Worm (Caenorhabditis elegans) whole organism, L1 larva: ENCODE data around the gene Y16B4A.2.

Experiments
- C16A3.4 ChIP-seq: fragments of 150-350 bp; optimal IDR thresholded peaks from 2 replicates; lab custom pipeline; 2014; ENCODE audit warnings: missing biosample characterization, missing genetic modification characterization
- alr-1 ChIP-seq: fragments of 200-800 bp; sonication (Bioruptor generic); optimal IDR thresholded peaks from 2 replicates; lab custom pipeline; 2018; ENCODE audit warnings: borderline replicate concordance, mild to moderate bottlenecking, missing genetic modification characterization, missing compliant biosample characterization
- ama-1 ChIP-seq: fragments of 150-350 bp; optimal IDR thresholded peaks from 2 replicates; lab custom pipeline; 2014
- ceh-82 ChIP-seq, 3 experiments: fragments of 150-350 bp in 1 of 3; sonication (generic microtip) in 2 of 3; optimal IDR thresholded peaks; 2 replicates each; lab custom pipeline; 2014 to 2017; ENCODE audit warnings: missing biosample characterization in 3 of 3, missing genetic modification characterization in 3 of 3
- dpl-1 ChIP-seq, 3 experiments: fragments of 150-350 bp in 2 of 3; sonication (generic microtip) in 1 of 3; optimal IDR thresholded peaks; 2 replicates each; lab custom pipeline; 2014 to 2017; ENCODE audit warnings: missing biosample characterization in 3 of 3, missing genetic modification characterization in 3 of 3, missing genetic modification reagents in 3 of 3
- dsc-1 ChIP-seq: sonication (generic microtip); optimal IDR thresholded peaks from 2 replicates; lab custom pipeline; 2016; ENCODE audit warnings: mild to moderate bottlenecking, missing genetic modification characterization, missing compliant biosample characterization
- efl-1 ChIP-seq, 4 experiments: fragments of 150-350 bp; optimal IDR thresholded peaks in 3 of 4; peaks in 1 of 4; 1 replicate in 1 of 4; 2 replicates in 3 of 4; lab custom pipeline; 2014; ENCODE audit warnings: missing biosample characterization in 2 of 4, missing genetic modification characterization in 2 of 4, missing genetic modification reagents in 2 of 4
- efl-3 ChIP-seq: fragments of 200-800 bp; sonication (Bioruptor generic); optimal IDR thresholded peaks from 2 replicates; lab custom pipeline; 2018; ENCODE audit warnings: mild to moderate bottlenecking, missing genetic modification characterization, missing compliant biosample characterization
- egl-27 ChIP-seq, 2 experiments: fragments of 150-350 bp in 1 of 2; sonication (generic microtip); optimal IDR thresholded peaks; 3 replicates each; lab custom pipeline; 2017 to 2018; ENCODE audit warnings: missing biosample characterization in 2 of 2, missing genetic modification characterization in 2 of 2, missing genetic modification reagents in 2 of 2
- elt-2 ChIP-seq: sonication (generic microtip); optimal IDR thresholded peaks from 2 replicates; lab custom pipeline; 2016; ENCODE audit warnings: missing genetic modification characterization, mild to moderate bottlenecking, inconsistent platforms, missing compliant biosample characterization, missing genetic modification reagents
- elt-3 ChIP-seq, 6 experiments: fragments of 150-350 bp in 1 of 6; sonication (generic microtip); optimal IDR thresholded peaks; 2 replicates each; lab custom pipeline; 2017 to 2018; ENCODE audit warnings: missing biosample characterization in 6 of 6, missing genetic modification characterization in 6 of 6, inconsistent platforms in 1 of 6
- fkh-8 ChIP-seq: sonication (generic microtip); optimal IDR thresholded peaks from 2 replicates; lab custom pipeline; 2016; ENCODE audit warnings: mild to moderate bottlenecking, missing genetic modification characterization, missing compliant biosample characterization
- grh-1 ChIP-seq: fragments of 200-800 bp; sonication (Bioruptor generic); IDR thresholded peaks from 2 replicates; pipeline ENCODE4 v1.3.6; 2022; ENCODE audit warnings: missing genetic modification reagents, missing genetic modification characterization, missing compliant biosample characterization
- hlh-17 ChIP-seq: fragments of 200-800 bp; sonication (Bioruptor generic); optimal IDR thresholded peaks from 2 replicates; lab custom pipeline; 2018; ENCODE audit warnings: missing genetic modification characterization, mild to moderate bottlenecking, missing compliant biosample characterization, moderate library complexity, borderline replicate concordance
- isw-1 ChIP-seq: fragments of 200-800 bp; sonication (Bioruptor generic); IDR thresholded peaks from 2 replicates; pipeline ENCODE4 v1.3.6; 2022; ENCODE audit warnings: missing genetic modification characterization, missing compliant biosample characterization
- lin-14 ChIP-seq: fragments of 200-800 bp; sonication (Bioruptor generic); optimal IDR thresholded peaks from 2 replicates; lab custom pipeline; 2018; ENCODE audit warnings: mild to moderate bottlenecking, missing genetic modification characterization, moderate library complexity, missing compliant biosample characterization
- lin-39 ChIP-seq: fragments of 150-350 bp; optimal IDR thresholded peaks from 2 replicates; lab custom pipeline; 2014; ENCODE audit warnings: missing biosample characterization, missing genetic modification reagents, missing genetic modification characterization
- mab-9 ChIP-seq: fragments of 200-800 bp; sonication (Bioruptor generic); IDR thresholded peaks from 2 replicates; pipeline ENCODE4 v1.3.6; 2022; ENCODE audit warnings: missing genetic modification reagents, missing genetic modification characterization, missing compliant biosample characterization
- mef-2 ChIP-seq: fragments of 150-350 bp; optimal IDR thresholded peaks from 2 replicates; lab custom pipeline; 2014; ENCODE audit warnings: missing biosample characterization, missing genetic modification characterization
- mep-1 ChIP-seq: fragments of 150-350 bp; optimal IDR thresholded peaks from 2 replicates; lab custom pipeline; 2014; ENCODE audit warnings: missing biosample characterization, missing genetic modification characterization
- nhr-19 ChIP-seq: fragments of 200-800 bp; sonication (Bioruptor generic); conservative IDR thresholded peaks from 2 replicates; pipeline ENCODE4 v1.3.6; 2022; ENCODE audit warnings: missing genetic modification characterization, missing compliant biosample characterization
- nhr-28 ChIP-seq: fragments of 150-350 bp; optimal IDR thresholded peaks from 2 replicates; lab custom pipeline; 2014; ENCODE audit warnings: missing biosample characterization, missing genetic modification characterization
- nhr-47 ChIP-seq: sonication (generic microtip); optimal IDR thresholded peaks from 2 replicates; lab custom pipeline; 2016; ENCODE audit warnings: mild to moderate bottlenecking, missing genetic modification characterization, moderate library complexity, missing compliant biosample characterization
- nhr-71 ChIP-seq: sonication (generic microtip); optimal IDR thresholded peaks from 2 replicates; lab custom pipeline; 2016; ENCODE audit warnings: mild to moderate bottlenecking, missing genetic modification characterization, moderate library complexity, missing compliant biosample characterization
- nhr-90 ChIP-seq: sonication (generic microtip); optimal IDR thresholded peaks from 2 replicates; lab custom pipeline; 2016; ENCODE audit warnings: mild to moderate bottlenecking, missing genetic modification characterization, missing compliant biosample characterization; ENCODE audit not compliant: poor library complexity
- pag-3 ChIP-seq: sonication (generic microtip); optimal IDR thresholded peaks from 2 replicates; lab custom pipeline; 2017; ENCODE audit warnings: missing genetic modification characterization, mild to moderate bottlenecking, missing compliant biosample characterization, antibody characterized with exemption, borderline replicate concordance; ENCODE audit not compliant: insufficient read depth
- rnt-1 ChIP-seq: sonication (generic microtip); optimal IDR thresholded peaks from 2 replicates; lab custom pipeline; 2016; ENCODE audit warnings: mild to moderate bottlenecking, missing genetic modification characterization, moderate library complexity, missing compliant biosample characterization
- skn-1 ChIP-seq: fragments of 150-350 bp; optimal IDR thresholded peaks from 2 replicates; lab custom pipeline; 2014; ENCODE audit warnings: missing biosample characterization, missing genetic modification characterization
- snpc-4 ChIP-seq: fragments of 150-350 bp; optimal IDR thresholded peaks from 2 replicates; lab custom pipeline; 2014; ENCODE audit warnings: missing biosample characterization, missing genetic modification characterization
- snu-23 ChIP-seq: sonication (generic microtip); optimal IDR thresholded peaks from 2 replicates; lab custom pipeline; 2016; ENCODE audit warnings: missing genetic modification characterization, missing compliant biosample characterization
- sptf-1 ChIP-seq: fragments of 150-350 bp; optimal IDR thresholded peaks from 2 replicates; lab custom pipeline; 2014; ENCODE audit warnings: missing biosample characterization, missing genetic modification characterization
- sup-37 ChIP-seq: fragments of 200-800 bp; sonication (Bioruptor generic); optimal IDR thresholded peaks from 2 replicates; lab custom pipeline; 2018; ENCODE audit warnings: mild to moderate bottlenecking, missing genetic modification characterization, missing compliant biosample characterization
- unc-98 ChIP-seq: fragments of 200-800 bp; sonication (Bioruptor generic); IDR thresholded peaks from 2 replicates; pipeline ENCODE4 v1.3.6; 2022; ENCODE audit warnings: missing genetic modification characterization, missing compliant biosample characterization
- vab-15 ChIP-seq: sonication (generic microtip); optimal IDR thresholded peaks from 2 replicates; lab custom pipeline; 2017; ENCODE audit warnings: missing genotype, mild to moderate bottlenecking, missing genetic modification characterization, missing compliant biosample characterization
- xbp-1 ChIP-seq: sonication (generic microtip); optimal IDR thresholded peaks from 2 replicates; lab custom pipeline; 2016; ENCODE audit warnings: missing genetic modification characterization, missing compliant biosample characterization

Gene Y16B4A.2

DNA sequence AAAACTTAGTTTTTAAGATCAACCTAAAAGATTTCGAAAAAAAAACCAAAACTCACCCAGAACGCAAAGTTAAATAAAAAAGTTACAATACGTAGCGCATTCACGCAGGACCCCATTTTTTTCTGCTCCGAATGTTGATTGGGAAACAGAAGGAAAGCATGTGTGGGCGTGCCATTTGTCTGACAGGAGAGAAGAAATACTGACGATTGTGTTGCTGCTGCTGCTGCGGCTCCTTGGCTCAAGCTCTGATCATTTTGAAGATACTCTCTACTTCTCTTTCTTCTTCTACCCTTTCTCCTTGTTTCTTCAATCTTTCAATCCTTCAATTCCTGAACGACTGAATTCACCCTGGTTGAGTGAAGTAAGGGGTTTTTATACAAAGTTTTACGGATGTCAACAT, 42.3 kb downstream of the Y16B4A.2 start, which contains the start of gene tsp-8:
Gene tsp-8, minus strand, starts transcription at position 185 of the 400 bp plus-strand sequence.
- no peak for TF ChIP-seq elt-3 (tag; optimal IDR thresholded peaks at IDR 0.05; lab: Kevin White, UChicago)
- no peak for TF ChIP-seq snu-23 (GFP tag; lab: Kevin White, UChicago)
- TF ChIP-seq pag-3 (tag; lab: Kevin White, UChicago), result peak; percentile 75
- no peak for TF ChIP-seq dpl-1 (GFP tag; optimal IDR thresholded peaks at IDR 0.05; lab: Kevin White, UChicago)
- TF ChIP-seq rnt-1 (tag; lab: Kevin White, UChicago), result peak; percentile 51
- no peak for TF ChIP-seq nhr-28 (tag; lab: Kevin White, UChicago)
- no peak for TF ChIP-seq alr-1 (tag; lab: Kevin White, UChicago)
- no peak for TF ChIP-seq xbp-1 (tag; lab: Kevin White, UChicago)
- TF ChIP-seq mef-2 (tag; lab: Kevin White, UChicago), result no peak
- TF ChIP-seq efl-1 (optimal IDR thresholded peaks at IDR 0.05; lab: Kevin White, UChicago), result no peak
- peak in 1 of 2 experiments; percentile 42 for TF ChIP-seq efl-1 (GFP tag; optimal IDR thresholded peaks at IDR 0.05 in 1 of 2; lab: Kevin White, UChicago)
- no peak for TF ChIP-seq nhr-71 (tag; lab: Kevin White, UChicago)
- no peak for TF ChIP-seq elt-2 (tag; lab: Kevin White, UChicago)
- peak; percentile 50 for TF ChIP-seq lin-14 (GFP tag; lab: Kevin White, UChicago)
- peak; percentile 33 for TF ChIP-seq dsc-1 (tag; lab: Kevin White, UChicago)

DNA sequence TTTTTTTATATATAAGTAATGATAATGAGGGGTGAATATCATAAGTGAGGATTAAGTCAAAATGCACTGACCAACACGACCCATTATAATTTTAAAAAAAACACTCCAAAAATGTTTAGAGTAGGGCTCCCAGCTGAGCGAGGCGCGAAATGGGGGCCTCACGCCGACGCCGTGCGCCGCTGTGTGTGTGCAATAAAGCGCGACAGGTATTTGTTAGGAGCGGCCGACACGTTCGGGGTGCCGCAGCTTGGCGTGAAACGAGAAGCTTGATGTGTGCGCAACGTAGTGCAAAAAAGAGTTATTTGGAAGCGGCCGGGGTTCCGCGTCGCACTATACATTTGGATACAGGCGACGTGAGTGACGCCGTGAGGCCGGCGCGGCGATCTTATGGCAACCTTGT, 46.7 kb downstream of the Y16B4A.2 start:
- TF ChIP-seq snpc-4 (tag; lab: Kevin White, UChicago) (no peak), lin-39 (no peak)
- TF ChIP-seq, all 84 proteins: peak for 0

DNA sequence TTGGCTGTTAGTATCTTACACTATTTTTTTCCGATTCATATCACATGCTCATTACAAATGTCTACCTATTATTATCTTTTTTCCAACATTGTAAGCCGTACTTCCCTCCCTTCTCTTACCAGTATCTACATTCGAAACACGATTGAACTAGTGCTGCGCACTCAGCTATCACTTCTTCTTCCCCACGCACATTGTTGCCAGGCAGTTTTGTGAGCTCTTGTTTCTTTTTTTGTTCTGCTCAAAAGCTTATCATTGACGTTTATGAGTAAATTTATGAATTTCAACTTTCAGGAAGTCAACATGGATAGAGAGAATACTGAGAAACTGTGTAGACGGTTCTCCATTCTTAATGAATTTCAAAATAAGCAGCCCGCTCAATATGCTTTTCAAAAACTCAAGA, 50.6 kb downstream of the Y16B4A.2 start, which contains the start of gene F33C8.2:
Gene F33C8.2, plus strand, starts transcription at position 301 of the 400 bp plus-strand sequence.
- TF ChIP-seq isw-1 (GFP tag; lab: Robert Waterston, UW), result no peak
- TF ChIP-seq nhr-19, result no peak
- TF ChIP-seq fkh-8, result no peak
- TF ChIP-seq hlh-17 (GFP tag; lab: Kevin White, UChicago), result no peak
- TF ChIP-seq unc-98 (GFP tag; lab: Robert Waterston, UW), result no peak
- TF ChIP-seq mep-1, result no peak
- TF ChIP-seq ceh-82 (tag; optimal IDR thresholded peaks at IDR 0.05; lab: Kevin White, UChicago), result no peak
- TF ChIP-seq sptf-1 (tag; lab: Kevin White, UChicago), result no peak
- no peak for TF ChIP-seq nhr-47
- TF ChIP-seq egl-27 (tag; optimal IDR thresholded peaks at IDR 0.05; lab: Kevin White, UChicago), result no peak
- TF ChIP-seq grh-1 (GFP tag; lab: Robert Waterston, UW), result no peak
- TF ChIP-seq ama-1 (lab: Kevin White, UChicago), result no peak
- no peak for TF ChIP-seq C16A3.4
- no peak for TF ChIP-seq sup-37 (GFP tag; lab: Kevin White, UChicago)
- TF ChIP-seq skn-1 (tag; lab: Kevin White, UChicago), result no peak
- no peak for TF ChIP-seq vab-15
- no peak for TF ChIP-seq nhr-90
- TF ChIP-seq, all 84 proteins: peak for 0

- TF ChIP-seq mab-9 (no peak), efl-3 (GFP tag; lab: Kevin White, UChicago) (no peak), egl-27 (tag; optimal IDR thresholded peaks at IDR 0.05; lab: Kevin White, UChicago) (no peak), efl-1 (optimal IDR thresholded peaks at IDR 0.05; lab: Kevin White, UChicago) (no peak), efl-1 (GFP tag; optimal IDR thresholded peaks at IDR 0.05 in 1 of 2; lab: Kevin White, UChicago) (peak in 1 of 2 experiments; percentile 66)
Measured at ce11 chrX:14717782-14718181, 53.9 kb downstream of the Y16B4A.2 start.
